Fruit fly (Drosophila melanogaster): ENCODE measurements around the gene Gug.

DNA sequence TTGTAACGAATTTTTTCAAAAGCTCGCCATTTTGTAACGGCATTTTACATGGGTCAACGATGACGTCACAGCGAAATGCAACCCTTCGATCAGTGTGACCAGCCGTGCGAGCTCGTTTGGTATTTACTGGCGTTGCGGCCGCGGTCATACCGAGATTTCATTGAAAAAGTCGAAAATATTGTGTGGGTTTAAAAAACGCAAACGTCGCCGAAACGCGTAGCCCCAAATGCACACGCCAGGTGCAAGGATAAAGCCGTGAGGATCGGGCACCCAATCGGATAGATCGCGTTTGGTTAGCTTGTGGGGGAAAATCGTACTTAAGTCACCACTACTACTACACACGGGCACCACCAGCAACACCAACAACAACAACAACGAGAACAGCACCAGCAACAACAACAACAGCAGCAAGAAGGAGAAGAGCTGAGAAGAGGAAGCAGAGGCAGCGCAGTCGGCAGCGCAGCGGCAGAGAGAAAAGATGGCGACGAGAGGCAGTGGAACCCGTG is 24.8 kb upstream of the Gug start, which contains the start of gene Cbl:
- TF ChIP-seq CG8319 (GFP tag; optimal IDR thresholded peaks at IDR 0.05) = no peak
- TF ChIP-seq CG11762 (GFP tag; optimal IDR thresholded peaks at IDR 0.05; ENCODE audit: insufficient read depth) = no peak
- TF ChIP-seq topi (GFP tag; optimal IDR thresholded peaks at IDR 0.05) = no peak
- peak; percentile 24 for TF ChIP-seq CG3032 (tag; optimal IDR thresholded peaks at IDR 0.05)
- no peak for TF ChIP-seq spab (GFP tag; optimal IDR thresholded peaks at IDR 0.05)
- no peak for TF ChIP-seq lz (GFP tag; optimal IDR thresholded peaks at IDR 0.05)
